Fruit fly (Drosophila melanogaster) whole organism, embryonic: ENCODE data around the gene CG11634.

Experiments
- Abd-B ChIP-seq: fragments of 200-800 bp; sonication (Bioruptor generic); optimal IDR thresholded peaks from 2 replicates; lab custom pipeline; 2018; ENCODE audit warnings: missing biosample characterization, mild to moderate bottlenecking, missing genetic modification characterization, moderate library complexity
- Antp ChIP-seq: fragments of 200-800 bp; sonication (Bioruptor generic); optimal IDR thresholded peaks from 3 replicates; lab custom pipeline; 2016; ENCODE audit warnings: missing biosample characterization, missing genetic modification characterization
- Atf3 ChIP-seq: fragments of 200-800 bp; sonication (Bioruptor generic); optimal IDR thresholded peaks from 3 replicates; lab custom pipeline; 2016; ENCODE audit warnings: missing biosample characterization, missing genetic modification characterization
- Blimp-1 ChIP-seq: fragments of 200-800 bp; sonication (Bioruptor generic); optimal IDR thresholded peaks from 3 replicates; lab custom pipeline; 2018; ENCODE audit warnings: missing biosample characterization, missing genetic modification characterization, mild to moderate bottlenecking, moderate library complexity, missing genetic modification reagents
- C15 ChIP-seq: fragments of 200-800 bp; sonication (Bioruptor generic); IDR thresholded peaks from 3 replicates; pipeline ENCODE4 v1.3.6; 2022; ENCODE audit warnings: missing biosample characterization, missing genetic modification characterization
- CG1024 ChIP-seq: fragments of 200-800 bp; sonication (Bioruptor generic); IDR thresholded peaks from 2 replicates; pipeline ENCODE4 v1.3.6; 2022; ENCODE audit warnings: missing biosample characterization, missing genetic modification characterization
- CG10543 ChIP-seq: fragments of 200-800 bp; sonication (Bioruptor generic); optimal IDR thresholded peaks from 3 replicates; lab custom pipeline; 2017; ENCODE audit warnings: missing biosample characterization, mild to moderate bottlenecking, missing genetic modification characterization, moderate library complexity
- CG12155 ChIP-seq: fragments of 200-800 bp; sonication (Bioruptor generic); optimal IDR thresholded peaks from 3 replicates; lab custom pipeline; 2016; ENCODE audit warnings: missing biosample characterization, missing genetic modification characterization
- CG12299 ChIP-seq: fragments of 200-800 bp; sonication (Bioruptor generic); optimal IDR thresholded peaks from 2 replicates; lab custom pipeline; 2018; ENCODE audit warnings: missing biosample characterization, mild to moderate bottlenecking, missing genetic modification characterization
- CG1233 ChIP-seq: fragments of 200-800 bp; sonication (Bioruptor generic); optimal IDR thresholded peaks from 4 replicates; lab custom pipeline; 2018; ENCODE audit warnings: missing biosample characterization, mild to moderate bottlenecking, missing genetic modification characterization
- CG12391 ChIP-seq: fragments of 200-800 bp; sonication (Bioruptor generic); optimal IDR thresholded peaks from 3 replicates; lab custom pipeline; 2018; ENCODE audit warnings: missing biosample characterization, mild to moderate bottlenecking, missing genetic modification characterization, moderate library complexity
- CG13296 ChIP-seq: fragments of 200-800 bp; sonication (Bioruptor generic); optimal IDR thresholded peaks from 3 replicates; lab custom pipeline; 2018; ENCODE audit warnings: missing biosample characterization, mild to moderate bottlenecking, missing genetic modification characterization
- CG14441 ChIP-seq: fragments of 200-800 bp; sonication (Bioruptor generic); IDR thresholded peaks from 2 replicates; pipeline ENCODE4 v1.3.6; 2022; ENCODE audit warnings: missing biosample characterization, missing genetic modification characterization
- CG14667 ChIP-seq: fragments of 200-800 bp; sonication (Bioruptor generic); IDR thresholded peaks from 2 replicates; pipeline ENCODE4 v1.3.6; 2022; ENCODE audit warnings: missing biosample characterization, missing genetic modification characterization
- CG17359 ChIP-seq: fragments of 200-800 bp; sonication (Bioruptor generic); optimal IDR thresholded peaks from 3 replicates; lab custom pipeline; 2018; ENCODE audit warnings: missing biosample characterization, mild to moderate bottlenecking, missing genetic modification characterization, moderate library complexity
- CG2202 ChIP-seq: fragments of 200-800 bp; sonication (Bioruptor generic); optimal IDR thresholded peaks from 2 replicates; lab custom pipeline; 2018; ENCODE audit warnings: missing biosample characterization, mild to moderate bottlenecking, missing genetic modification characterization
- CG3838 ChIP-seq: fragments of 200-800 bp; sonication (Bioruptor generic); optimal IDR thresholded peaks from 3 replicates; lab custom pipeline; 2016; ENCODE audit warnings: missing biosample characterization, missing genetic modification characterization
- CG5953 ChIP-seq: fragments of 200-800 bp; sonication (Bioruptor generic); IDR thresholded peaks from 2 replicates; pipeline ENCODE4 v1.3.6; 2022; ENCODE audit warnings: missing biosample characterization, missing genetic modification characterization
- CG6272 ChIP-seq: fragments of 200-800 bp; sonication (Bioruptor generic); IDR thresholded peaks from 2 replicates; pipeline ENCODE4 v1.3.6; 2022; ENCODE audit warnings: missing biosample characterization, missing genetic modification characterization
- CG7963 ChIP-seq: fragments of 200-800 bp; sonication (Bioruptor generic); IDR thresholded peaks from 3 replicates; pipeline ENCODE4 v1.3.6; 2022; ENCODE audit warnings: missing biosample characterization, missing genetic modification characterization; ENCODE audit not compliant: partially characterized antibody
- CG8388 ChIP-seq: fragments of 200-800 bp; sonication (Bioruptor generic); optimal IDR thresholded peaks from 2 replicates; lab custom pipeline; 2019; ENCODE audit warnings: missing biosample characterization, mild to moderate bottlenecking, missing genetic modification characterization, moderate library complexity
- CkIIα-i1 ChIP-seq: fragments of 200-800 bp; sonication (Bioruptor generic); IDR thresholded peaks from 2 replicates; pipeline ENCODE4 v1.3.6; 2022; ENCODE audit warnings: missing biosample characterization, missing genetic modification characterization
- Dip2 ChIP-seq: fragments of 200-800 bp; sonication (Bioruptor generic); IDR thresholded peaks from 2 replicates; pipeline ENCODE4 v1.3.6; 2022; ENCODE audit warnings: missing biosample characterization, missing genetic modification characterization
- Ets65A ChIP-seq: fragments of 200-800 bp; sonication (Bioruptor generic); peaks from one replicate; lab custom pipeline; 2016; ENCODE audit warnings: missing biosample characterization, missing genetic modification characterization
- H2.0 ChIP-seq: fragments of 200-800 bp; sonication (Bioruptor generic); IDR thresholded peaks from 2 replicates; pipeline ENCODE4 v1.3.6; 2022; ENCODE audit warnings: missing biosample characterization, missing genetic modification characterization
- abd-A ChIP-seq: fragments of 200-800 bp; sonication (Bioruptor generic); optimal IDR thresholded peaks from 3 replicates; lab custom pipeline; 2019; ENCODE audit warnings: missing biosample characterization, mild to moderate bottlenecking, missing genetic modification characterization, moderate library complexity
- ac ChIP-seq: fragments of 200-800 bp; sonication (Bioruptor generic); optimal IDR thresholded peaks from 3 replicates; lab custom pipeline; 2017; ENCODE audit warnings: missing biosample characterization, mild to moderate bottlenecking, missing genetic modification characterization
- bbx ChIP-seq: fragments of 200-800 bp; sonication (Bioruptor generic); IDR thresholded peaks from 2 replicates; pipeline ENCODE4 v1.3.6; 2022; ENCODE audit warnings: missing biosample characterization, missing genetic modification characterization; ENCODE audit not compliant: partially characterized antibody
- bowl ChIP-seq: fragments of 200-800 bp; sonication (Bioruptor generic); IDR thresholded peaks from 2 replicates; pipeline ENCODE4 v1.3.6; 2022; ENCODE audit warnings: missing biosample characterization, missing genetic modification characterization
- br ChIP-seq: fragments of >200 bp; optimal IDR thresholded peaks from 2 replicates; lab custom pipeline; 2017
- caup ChIP-seq: fragments of 200-800 bp; sonication (Bioruptor generic); optimal IDR thresholded peaks from 3 replicates; lab custom pipeline; 2017; ENCODE audit warnings: missing biosample characterization, mild to moderate bottlenecking, missing genetic modification characterization, moderate library complexity; ENCODE audit not compliant: severe bottlenecking
- cg ChIP-seq: fragments of 200-800 bp; sonication (Bioruptor generic); optimal IDR thresholded peaks from 3 replicates; lab custom pipeline; 2019; ENCODE audit warnings: missing biosample characterization, mild to moderate bottlenecking, missing genetic modification characterization, moderate library complexity
- eyg ChIP-seq: fragments of 200-800 bp; sonication (Bioruptor generic); optimal IDR thresholded peaks from 3 replicates; lab custom pipeline; 2016; ENCODE audit warnings: missing biosample characterization, missing genetic modification characterization
- fu2 ChIP-seq: fragments of 200-800 bp; sonication (Bioruptor generic); optimal IDR thresholded peaks from 2 replicates; lab custom pipeline; 2016; ENCODE audit warnings: missing biosample characterization, missing genetic modification characterization
- gem ChIP-seq: fragments of 200-800 bp; sonication (Bioruptor generic); optimal IDR thresholded peaks from 2 replicates; lab custom pipeline; 2019; ENCODE audit warnings: missing biosample characterization, mild to moderate bottlenecking, missing genetic modification characterization, moderate library complexity
- her ChIP-seq: fragments of 200-800 bp; sonication (Bioruptor generic); optimal IDR thresholded peaks from 2 replicates; lab custom pipeline; 2016; ENCODE audit warnings: missing biosample characterization, missing genetic modification characterization
- inv ChIP-seq: fragments of 200-800 bp; sonication (Bioruptor generic); IDR thresholded peaks from 2 replicates; pipeline ENCODE4 v1.3.6; 2022; ENCODE audit warnings: missing biosample characterization, missing genetic modification characterization; ENCODE audit not compliant: partially characterized antibody
- kay ChIP-seq: fragments of 200-800 bp; sonication (Bioruptor generic); optimal IDR thresholded peaks from 2 replicates; lab custom pipeline; 2016; ENCODE audit warnings: missing biosample characterization, missing genetic modification characterization
- klu ChIP-seq: fragments of 200-800 bp; sonication (Bioruptor generic); IDR thresholded peaks from 2 replicates; pipeline ENCODE4 v1.3.6; 2022; ENCODE audit warnings: missing biosample characterization, missing genetic modification characterization
- lov ChIP-seq, 2 experiments: fragments of 200-800 bp in 1 of 2; fragments of >200 bp in 1 of 2; sonication (Bioruptor generic) in 1 of 2; IDR thresholded peaks in 1 of 2; optimal IDR thresholded peaks in 1 of 2; 2 replicates in 1 of 2; 3 replicates in 1 of 2; pipeline versions ENCODE4 v1.3.6 to Lab custom; 2017 to 2022; ENCODE audit warnings: missing biosample characterization in 1 of 2, missing genetic modification characterization in 1 of 2
- mirr ChIP-seq: fragments of 200-800 bp; sonication (Bioruptor generic); optimal IDR thresholded peaks from 3 replicates; lab custom pipeline; 2018; ENCODE audit warnings: missing biosample characterization, mild to moderate bottlenecking, missing genetic modification characterization
- mld ChIP-seq: fragments of 200-800 bp; sonication (Bioruptor generic); IDR thresholded peaks from 3 replicates; pipeline ENCODE4 v1.3.6; 2022; ENCODE audit warnings: missing biosample characterization, missing genetic modification characterization; ENCODE audit not compliant: partially characterized antibody
- nmo ChIP-seq: fragments of 200-800 bp; sonication (Bioruptor generic); optimal IDR thresholded peaks from 2 replicates; lab custom pipeline; 2018; ENCODE audit warnings: missing biosample characterization, mild to moderate bottlenecking, missing genetic modification characterization, moderate library complexity
- otp ChIP-seq: fragments of 200-800 bp; sonication (Bioruptor generic); IDR thresholded peaks from 3 replicates; pipeline ENCODE4, ENCODE4 v1.3.6; 2022; ENCODE audit warnings: missing biosample characterization, missing genetic modification characterization
- sens ChIP-seq: fragments of 200-800 bp; sonication (Bioruptor generic); peaks from one replicate; lab custom pipeline; 2016; ENCODE audit warnings: missing biosample characterization, missing genetic modification characterization
- shn ChIP-seq: fragments of 200-800 bp; sonication (Bioruptor generic); optimal IDR thresholded peaks from 3 replicates; lab custom pipeline; 2016; ENCODE audit warnings: missing biosample characterization, missing genetic modification characterization
- slbo ChIP-seq: fragments of 200-800 bp; sonication (Bioruptor generic); IDR thresholded peaks from 2 replicates; pipeline ENCODE4 v1.3.6; 2022; ENCODE audit warnings: missing biosample characterization, missing genetic modification characterization
- slp2 ChIP-seq: fragments of 200-800 bp; sonication (Bioruptor generic); optimal IDR thresholded peaks from 2 replicates; lab custom pipeline; 2016; ENCODE audit warnings: missing biosample characterization, missing genetic modification characterization
- toy ChIP-seq: fragments of 200-800 bp; sonication (Bioruptor generic); IDR thresholded peaks from 2 replicates; pipeline ENCODE4 v1.3.6; 2022; ENCODE audit warnings: missing biosample characterization, missing genetic modification characterization
- zf30C ChIP-seq: fragments of 200-800 bp; sonication (Bioruptor generic); optimal IDR thresholded peaks from 3 replicates; lab custom pipeline; 2018; ENCODE audit warnings: missing biosample characterization, mild to moderate bottlenecking, missing genetic modification characterization

CG11634 gene

DNA sequence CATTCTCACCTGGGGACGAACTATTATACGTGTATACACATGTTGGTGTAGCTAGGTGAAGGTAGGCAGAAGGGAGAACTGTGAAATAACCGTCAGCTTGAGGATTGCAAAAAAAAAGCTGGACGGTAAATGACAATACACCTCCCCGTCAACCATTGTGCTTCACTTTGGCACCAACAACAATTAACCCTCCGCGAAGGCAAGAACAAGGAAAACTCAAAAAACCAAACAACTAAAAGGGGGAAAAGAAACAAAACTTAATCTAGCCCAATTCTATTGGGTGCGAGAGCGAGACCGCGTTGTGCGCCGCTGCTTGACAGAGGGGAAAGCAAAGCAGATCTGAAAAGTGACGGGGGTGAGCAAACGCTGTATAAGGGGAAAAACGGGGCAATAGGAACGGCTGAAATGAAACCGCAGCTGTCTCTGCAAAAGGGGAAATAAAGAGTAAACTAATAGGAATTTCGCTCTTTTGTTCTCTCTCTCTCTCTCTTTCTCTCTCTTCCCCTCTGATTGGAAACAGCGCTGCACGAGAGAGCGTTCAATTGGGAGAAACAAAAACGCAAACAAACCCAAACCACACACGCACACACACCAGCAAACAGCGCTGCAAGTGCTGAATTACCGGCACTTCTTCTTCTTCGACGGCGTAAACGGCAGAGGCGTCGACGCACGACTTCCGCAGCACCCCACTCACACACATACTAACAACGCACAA, 16.9 kb upstream of the CG11634 start (continued):
- no peak for TF ChIP-seq mirr (GFP tag; lab: Kevin White, UChicago)
- no peak for TF ChIP-seq br (lab: Kevin White, UChicago)
- no peak for TF ChIP-seq bowl (GFP tag; lab: Robert Waterston, UW)
- no peak for TF ChIP-seq Blimp-1 (GFP tag; lab: Kevin White, UChicago)
- TF ChIP-seq zf30C (GFP tag; lab: Kevin White, UChicago) = no peak
- no peak for TF ChIP-seq sens (GFP tag; lab: Kevin White, UChicago)
- no peak for TF ChIP-seq CG12299 (tag; lab: Kevin White, UChicago)
- TF ChIP-seq CG14441 (GFP tag; lab: Robert Waterston, UW) = no peak
- TF ChIP-seq H2.0 (GFP tag; lab: Robert Waterston, UW) = no peak
- peak; percentile 51 for TF ChIP-seq bbx (GFP tag; lab: Robert Waterston, UW)
- TF ChIP-seq caup (GFP tag; lab: Kevin White, UChicago) = no peak
- TF ChIP-seq Dip2 (GFP tag; lab: Robert Waterston, UW) = no peak
- TF ChIP-seq CG14667 (GFP tag; lab: Robert Waterston, UW) = no peak
- TF ChIP-seq Abd-B (GFP tag; lab: Kevin White, UChicago) = no peak
- TF ChIP-seq cg = peak; percentile 92
- no peak for TF ChIP-seq shn (GFP tag; lab: Kevin White, UChicago)
- TF ChIP-seq CG17359 (tag; lab: Kevin White, UChicago) = no peak
- no peak for TF ChIP-seq kay (GFP tag; lab: Kevin White, UChicago)
- TF ChIP-seq CG6272 = no peak
- no peak for TF ChIP-seq CG10543 (GFP tag; lab: Kevin White, UChicago)
- TF ChIP-seq Atf3 (GFP tag; lab: Kevin White, UChicago) = no peak
- TF ChIP-seq CG5953 (GFP tag; lab: Robert Waterston, UW) = no peak
- no peak for TF ChIP-seq CG12391 (tag; lab: Kevin White, UChicago)
- TF ChIP-seq CG1024 (GFP tag; lab: Robert Waterston, UW) = no peak
- no peak for TF ChIP-seq slbo (GFP tag; lab: Robert Waterston, UW)
- no peak for TF ChIP-seq CkIIα-i1
- TF ChIP-seq Ets65A (GFP tag; lab: Kevin White, UChicago) = no peak
- TF ChIP-seq nmo = no peak
- peak; percentile 2 for TF ChIP-seq her (GFP tag; lab: Kevin White, UChicago)
- TF ChIP-seq CG12155 = no peak
- TF ChIP-seq CG3838 (GFP tag; lab: Kevin White, UChicago) = no peak
- TF ChIP-seq CG7963 (GFP tag; lab: Robert Waterston, UW) = no peak
- no peak for TF ChIP-seq lov (optimal IDR thresholded peaks at IDR 0.05; lab: Kevin White, UChicago)
- peak; percentile 44; the same call in 1 of the 3 replicates for TF ChIP-seq lov (GFP tag; IDR thresholded peaks at IDR 0.05; lab: Robert Waterston, UW)
- 0 out of 3 replicates have a peak, but pooled peaks have one; percentile 53 for TF ChIP-seq otp
- no peak for TF ChIP-seq fu2
- no peak for TF ChIP-seq inv (GFP tag; lab: Robert Waterston, UW)
- no peak for TF ChIP-seq CG1233 (GFP tag; lab: Kevin White, UChicago)
- TF ChIP-seq toy (GFP tag; lab: Robert Waterston, UW) = no peak
- TF ChIP-seq C15 (GFP tag; lab: Robert Waterston, UW) = no peak
- no peak for TF ChIP-seq Antp (GFP tag; lab: Kevin White, UChicago)
- TF ChIP-seq klu (GFP tag; lab: Robert Waterston, UW) = no peak
- TF ChIP-seq CG2202 (tag; lab: Kevin White, UChicago) = no peak
- no peak for TF ChIP-seq CG13296 (GFP tag; lab: Kevin White, UChicago)
- TF ChIP-seq mld (GFP tag; lab: Robert Waterston, UW) = 0 out of 3 replicates have a peak, but pooled peaks have one; percentile 28
- no peak for TF ChIP-seq gem (tag; lab: Kevin White, UChicago)
- no peak for TF ChIP-seq CG8388 (GFP tag; lab: Kevin White, UChicago)
- TF ChIP-seq slp2 (GFP tag; lab: Kevin White, UChicago) = no peak
- TF ChIP-seq eyg (GFP tag; lab: Kevin White, UChicago) = no peak
- no peak for TF ChIP-seq ac (GFP tag; lab: Kevin White, UChicago)
- peak; percentile 90 for TF ChIP-seq abd-A (tag; lab: Kevin White, UChicago)
